Worm (Caenorhabditis elegans): ENCODE measurements around the gene idpb-5.

Gene idpb-5

ce11 chrV:11862817-11863216 is 23.5 kb downstream of the idpb-5 start, which contains the start of gene R13H4.6:
Gene R13H4.6 (plus strand): TSS chrV:11863117.
- no peak for TF ChIP-seq ref-1 (GFP tag; conservative IDR thresholded peaks at IDR 0.05)
- TF ChIP-seq cog-1 (tag; optimal IDR thresholded peaks at IDR 0.05), result no peak
- TF ChIP-seq tab-1 (GFP tag; IDR thresholded peaks at IDR 0.05), result no peak
- TF ChIP-seq flt-1 (GFP tag; IDR thresholded peaks at IDR 0.05), result no peak
- no peak for TF ChIP-seq ztf-23 (GFP tag; IDR thresholded peaks at IDR 0.05)
- TF ChIP-seq T22C8.4 (GFP tag; IDR thresholded peaks at IDR 0.05), result no peak
- no peak for TF ChIP-seq med-1 (GFP tag; optimal IDR thresholded peaks at IDR 0.05; ENCODE audit: insufficient read depth)
- no peak for TF ChIP-seq klf-2 (GFP tag; conservative IDR thresholded peaks at IDR 0.05)
- no peak for TF ChIP-seq ztf-29 (GFP tag; IDR thresholded peaks at IDR 0.05)

ce11 chrV:11868142-11868541 is 28.8 kb downstream of the idpb-5 start, which contains the start of gene R13H4.7:
Gene R13H4.7 (minus strand): TSS chrV:11868242.
- TF ChIP-seq ztf-29 (GFP tag; IDR thresholded peaks at IDR 0.05), result no peak
- TF ChIP-seq klf-2 (GFP tag; conservative IDR thresholded peaks at IDR 0.05), result no peak
- TF ChIP-seq cog-1 (tag; optimal IDR thresholded peaks at IDR 0.05), result no peak
- TF ChIP-seq tab-1 (GFP tag; IDR thresholded peaks at IDR 0.05), result no peak
- no peak for TF ChIP-seq flt-1 (GFP tag; IDR thresholded peaks at IDR 0.05)
- no peak for TF ChIP-seq ztf-23 (GFP tag; IDR thresholded peaks at IDR 0.05)
- TF ChIP-seq T22C8.4 (GFP tag; IDR thresholded peaks at IDR 0.05), result no peak
- TF ChIP-seq med-1 (GFP tag; optimal IDR thresholded peaks at IDR 0.05; ENCODE audit: insufficient read depth), result no peak
- no peak for TF ChIP-seq ref-1 (GFP tag; conservative IDR thresholded peaks at IDR 0.05)

- TF ChIP-seq T22C8.4 (GFP tag; IDR thresholded peaks at IDR 0.05), result no peak
- TF ChIP-seq klf-2 (GFP tag; conservative IDR thresholded peaks at IDR 0.05), result no peak
- no peak for TF ChIP-seq ztf-29 (GFP tag; IDR thresholded peaks at IDR 0.05)
- TF ChIP-seq cog-1 (tag; optimal IDR thresholded peaks at IDR 0.05), result no peak
- no peak for TF ChIP-seq tab-1 (GFP tag; IDR thresholded peaks at IDR 0.05)
- TF ChIP-seq ztf-23 (GFP tag; IDR thresholded peaks at IDR 0.05), result no peak
- TF ChIP-seq med-1 (GFP tag; optimal IDR thresholded peaks at IDR 0.05; ENCODE audit: insufficient read depth), result no peak
- no peak for TF ChIP-seq flt-1 (GFP tag; IDR thresholded peaks at IDR 0.05)
- TF ChIP-seq ref-1 (GFP tag; conservative IDR thresholded peaks at IDR 0.05), result no peak
Observed at ce11 chrV:11875060-11875459, 35.7 kb downstream of the idpb-5 start, which contains the start of gene sulp-4. Gene sulp-4 (plus strand): TSS chrV:11875360.

DNA sequence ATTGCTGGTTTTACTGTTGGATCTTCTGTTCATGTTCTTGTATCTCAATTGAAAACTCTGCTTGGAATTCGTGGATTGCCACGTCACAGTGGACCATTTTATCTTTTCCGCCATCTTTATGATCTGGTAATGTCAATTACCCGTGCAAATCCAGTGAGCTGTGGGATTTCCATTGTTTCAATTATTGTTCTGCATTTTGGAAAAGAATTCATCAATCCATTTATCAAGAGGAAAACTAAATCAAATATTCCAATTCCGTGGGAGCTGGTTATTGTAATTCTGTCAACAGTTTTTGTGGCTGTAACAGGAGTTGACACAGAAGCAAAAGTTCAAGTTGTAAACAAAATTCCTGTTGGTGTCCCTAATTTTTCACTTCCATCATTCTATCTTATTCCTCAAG is 37.3 kb downstream of the idpb-5 start:
- no peak for TF ChIP-seq klf-2 (GFP tag; conservative IDR thresholded peaks at IDR 0.05)
- TF ChIP-seq ztf-29 (GFP tag; IDR thresholded peaks at IDR 0.05), result no peak
- TF ChIP-seq tab-1 (GFP tag; IDR thresholded peaks at IDR 0.05), result no peak
- no peak for TF ChIP-seq T22C8.4 (GFP tag; IDR thresholded peaks at IDR 0.05)
- TF ChIP-seq med-1 (GFP tag; optimal IDR thresholded peaks at IDR 0.05; ENCODE audit: insufficient read depth), result no peak
- TF ChIP-seq ref-1 (GFP tag; conservative IDR thresholded peaks at IDR 0.05), result no peak
- no peak for TF ChIP-seq cog-1 (tag; optimal IDR thresholded peaks at IDR 0.05)
- no peak for TF ChIP-seq ztf-23 (GFP tag; IDR thresholded peaks at IDR 0.05)

- TF ChIP-seq ztf-29 (GFP tag; IDR thresholded peaks at IDR 0.05), result no peak
- no peak for TF ChIP-seq ztf-23 (GFP tag; IDR thresholded peaks at IDR 0.05)
- TF ChIP-seq med-1 (GFP tag; optimal IDR thresholded peaks at IDR 0.05; ENCODE audit: insufficient read depth), result no peak
- no peak for TF ChIP-seq klf-2 (GFP tag; conservative IDR thresholded peaks at IDR 0.05)
- no peak for TF ChIP-seq tab-1 (GFP tag; IDR thresholded peaks at IDR 0.05)
- no peak for TF ChIP-seq flt-1 (GFP tag; IDR thresholded peaks at IDR 0.05)
- no peak for TF ChIP-seq ref-1 (GFP tag; conservative IDR thresholded peaks at IDR 0.05)
- TF ChIP-seq T22C8.4 (GFP tag; IDR thresholded peaks at IDR 0.05), result no peak
- TF ChIP-seq cog-1 (tag; optimal IDR thresholded peaks at IDR 0.05), result no peak
Observed at ce11 chrV:11879732-11880131, 40.4 kb downstream of the idpb-5 start, which contains the start of gene sulp-5. Gene sulp-5 (plus strand): TSS chrV:11880032.

DNA sequence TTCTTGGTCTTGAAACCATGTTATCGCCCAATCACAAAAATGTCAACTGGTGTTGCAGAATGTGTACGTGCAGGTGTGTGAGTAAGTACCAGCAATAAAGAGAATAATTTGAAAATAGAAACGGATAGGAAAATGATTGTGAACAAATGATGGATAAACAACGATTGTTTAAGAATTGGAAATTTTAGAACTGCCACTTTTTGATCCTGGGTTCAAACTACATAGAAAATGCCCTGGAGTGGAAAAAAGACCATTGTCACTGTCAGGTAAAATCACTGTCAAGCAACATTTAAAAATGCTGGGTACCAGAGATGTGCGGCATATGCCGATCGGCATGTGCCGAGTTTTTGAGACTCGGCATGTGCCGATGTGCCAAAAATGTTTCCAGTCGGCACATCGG is 43.9 kb downstream of the idpb-5 start:
- TF ChIP-seq flt-1 (GFP tag; IDR thresholded peaks at IDR 0.05) (no peak), ztf-29 (GFP tag; IDR thresholded peaks at IDR 0.05) (no peak), klf-2 (GFP tag; conservative IDR thresholded peaks at IDR 0.05) (no peak), ztf-23 (GFP tag; IDR thresholded peaks at IDR 0.05) (no peak), ref-1 (GFP tag; conservative IDR thresholded peaks at IDR 0.05) (no peak)

DNA sequence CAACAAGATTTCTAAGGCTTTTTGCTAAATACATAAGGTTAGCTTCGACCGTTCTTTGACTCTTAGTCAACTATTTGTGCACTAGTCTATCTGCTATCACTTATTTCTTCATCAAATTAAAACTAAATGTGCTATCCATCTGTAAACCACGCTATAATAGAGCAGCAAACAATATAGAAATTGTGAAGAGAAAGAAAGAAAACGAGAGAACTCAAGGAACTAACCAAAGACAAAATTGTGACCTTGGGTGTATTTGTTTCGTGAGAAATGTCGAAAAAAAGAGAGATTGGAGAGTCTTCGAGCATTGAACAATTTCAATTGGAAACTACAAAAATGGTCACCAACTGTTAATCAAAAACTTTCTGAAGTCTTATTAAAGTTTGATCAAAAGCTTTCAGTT is 45.8 kb downstream of the idpb-5 start:
- no peak for TF ChIP-seq T22C8.4 (GFP tag; IDR thresholded peaks at IDR 0.05)
- TF ChIP-seq tab-1 (GFP tag; IDR thresholded peaks at IDR 0.05), result no peak
- no peak for TF ChIP-seq klf-2 (GFP tag; conservative IDR thresholded peaks at IDR 0.05)
- no peak for TF ChIP-seq med-1 (GFP tag; optimal IDR thresholded peaks at IDR 0.05; ENCODE audit: insufficient read depth)
- no peak for TF ChIP-seq ref-1 (GFP tag; conservative IDR thresholded peaks at IDR 0.05)
- TF ChIP-seq cog-1 (tag; optimal IDR thresholded peaks at IDR 0.05), result no peak
- no peak for TF ChIP-seq flt-1 (GFP tag; IDR thresholded peaks at IDR 0.05)
- no peak for TF ChIP-seq ztf-29 (GFP tag; IDR thresholded peaks at IDR 0.05)
- no peak for TF ChIP-seq ztf-23 (GFP tag; IDR thresholded peaks at IDR 0.05)

ce11 chrV:11885939-11886338 is 46.6 kb downstream of the idpb-5 start:
- TF ChIP-seq flt-1 (GFP tag; IDR thresholded peaks at IDR 0.05) (no peak), klf-2 (GFP tag; conservative IDR thresholded peaks at IDR 0.05) (no peak), ref-1 (GFP tag; conservative IDR thresholded peaks at IDR 0.05) (no peak), cog-1 (tag; optimal IDR thresholded peaks at IDR 0.05) (no peak), tab-1 (GFP tag; IDR thresholded peaks at IDR 0.05) (no peak), T22C8.4 (GFP tag; IDR thresholded peaks at IDR 0.05) (no peak), ztf-23 (GFP tag; IDR thresholded peaks at IDR 0.05) (no peak), ztf-29 (GFP tag; IDR thresholded peaks at IDR 0.05) (no peak), med-1 (GFP tag; optimal IDR thresholded peaks at IDR 0.05; ENCODE audit: insufficient read depth) (no peak)

DNA sequence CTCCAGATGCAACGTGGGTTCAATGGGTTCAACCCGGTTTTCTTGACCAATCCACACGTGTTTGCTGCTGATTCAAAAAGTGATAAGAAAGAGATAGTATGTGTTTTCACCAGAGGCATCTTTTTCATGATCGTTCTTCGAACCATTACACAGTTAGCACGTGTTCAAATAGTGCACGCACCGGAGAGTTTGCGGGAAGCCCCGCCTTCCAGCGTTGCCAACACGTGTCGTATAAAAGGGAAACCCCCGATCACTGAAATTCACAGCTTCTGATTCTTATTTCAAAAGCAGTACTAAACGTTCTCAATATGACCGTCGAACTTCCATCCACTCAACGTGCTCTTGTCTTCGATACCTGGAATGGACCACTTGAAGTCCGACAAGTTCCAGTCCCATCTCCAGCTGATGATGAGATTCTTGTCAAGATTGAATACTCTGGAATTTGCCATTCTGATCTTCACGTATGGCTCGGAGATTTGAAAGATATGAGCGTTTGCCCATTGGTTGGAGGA is 48.7 kb downstream of the idpb-5 start, which contains the start of gene adh-1:
adh-1 (plus strand) TSS at position 261 of the 512 bp plus-strand sequence.
- TF ChIP-seq med-1 (GFP tag; optimal IDR thresholded peaks at IDR 0.05; ENCODE audit: insufficient read depth) (no peak), T22C8.4 (GFP tag; IDR thresholded peaks at IDR 0.05) (no peak), ref-1 (GFP tag; conservative IDR thresholded peaks at IDR 0.05) (no peak), cog-1 (tag; optimal IDR thresholded peaks at IDR 0.05) (no peak), ztf-23 (GFP tag; IDR thresholded peaks at IDR 0.05) (no peak), flt-1 (GFP tag; IDR thresholded peaks at IDR 0.05) (no peak), klf-2 (GFP tag; conservative IDR thresholded peaks at IDR 0.05) (no peak)

Measured in whole organism, midembryonic.